Fruit fly (Drosophila melanogaster) whole organism, embryonic: Measurements from ENCODE around the gene CG7352.

Source experiments
- B-H1 ChIP-seq: fragments of 200-800 bp; sonication (Bioruptor generic); IDR thresholded peaks from 3 replicates; pipeline ENCODE4 v1.3.6; 2022; ENCODE audit warnings: missing biosample characterization, missing genetic modification characterization
- CG1024 ChIP-seq: fragments of 200-800 bp; sonication (Bioruptor generic); IDR thresholded peaks from 2 replicates; pipeline ENCODE4 v1.3.6; 2022; ENCODE audit warnings: missing biosample characterization, missing genetic modification characterization
- CG3281 ChIP-seq: fragments of 200-800 bp; sonication (Bioruptor generic); optimal IDR thresholded peaks from 3 replicates; lab custom pipeline; 2017; ENCODE audit warnings: missing biosample characterization, mild to moderate bottlenecking, missing genetic modification characterization
- CG7786 ChIP-seq: fragments of 200-800 bp; sonication (Bioruptor generic); optimal IDR thresholded peaks from 2 replicates; lab custom pipeline; 2016; ENCODE audit warnings: missing biosample characterization, missing genetic modification characterization
- CG8281 ChIP-seq: fragments of 200-800 bp; sonication (Bioruptor generic); optimal IDR thresholded peaks from 2 replicates; lab custom pipeline; 2018; ENCODE audit warnings: missing biosample characterization, mild to moderate bottlenecking, missing genetic modification characterization, moderate library complexity
- Lpt ChIP-seq: fragments of >200 bp; optimal IDR thresholded peaks from 2 replicates; lab custom pipeline; 2018; ENCODE audit warnings: missing biosample characterization, missing genetic modification characterization
- crc ChIP-seq: fragments of 200-800 bp; sonication (Bioruptor generic); optimal IDR thresholded peaks from 2 replicates; lab custom pipeline; 2016; ENCODE audit warnings: missing biosample characterization, missing genetic modification characterization
- disco-r ChIP-seq: fragments of 200-800 bp; sonication (Bioruptor generic); optimal IDR thresholded peaks from 2 replicates; lab custom pipeline; 2016; ENCODE audit warnings: missing biosample characterization, missing genetic modification characterization
- gro ChIP-seq: fragments of 200-800 bp; sonication (Bioruptor generic); optimal IDR thresholded peaks from 2 replicates; lab custom pipeline; 2016; ENCODE audit warnings: missing biosample characterization, missing genetic modification characterization
- ranshi ChIP-seq: fragments of 200-800 bp; sonication (Bioruptor generic); IDR thresholded peaks from 2 replicates; pipeline ENCODE4 v1.3.6; 2022; ENCODE audit warnings: missing biosample characterization, missing genetic modification characterization

- TF ChIP-seq disco-r, result no peak
- TF ChIP-seq CG1024 (GFP tag; lab: Robert Waterston, UW), result no peak
- no peak for TF ChIP-seq gro (GFP tag; lab: Kevin White, UChicago)
- no peak for TF ChIP-seq ranshi (GFP tag; lab: Robert Waterston, UW)
- no peak for TF ChIP-seq CG3281 (GFP tag; lab: Kevin White, UChicago)
- TF ChIP-seq CG8281, result no peak
- TF ChIP-seq crc (GFP tag; lab: Kevin White, UChicago), result no peak
- no peak for TF ChIP-seq B-H1 (GFP tag; lab: Robert Waterston, UW)
- no peak for TF ChIP-seq CG7786 (GFP tag; lab: Kevin White, UChicago)
- TF ChIP-seq Lpt (GFP tag; lab: Kevin White, UChicago), result no peak
Observed at dm6 chr3R:8340675-8341275, 6.6 kb upstream of the CG7352 start, which contains the start of the genes COX7A and Arl2.
